Worm (Caenorhabditis elegans) whole organism, young adult: ENCODE results near the gene ZK856.11.

Experiments
- B0035.1 ChIP-seq: sonication (generic microtip); optimal IDR thresholded peaks from 2 replicates; lab custom pipeline; 2016; ENCODE audit warnings: missing genetic modification characterization, mild to moderate bottlenecking, missing compliant biosample characterization, missing genotype, missing genetic modification reagents
- B0261.1 ChIP-seq: sonication (generic microtip); optimal IDR thresholded peaks from 2 replicates; lab custom pipeline; 2016; ENCODE audit warnings: mild to moderate bottlenecking, missing genetic modification characterization, moderate library complexity, missing compliant biosample characterization
- C17E4.6 ChIP-seq: fragments of 200-800 bp; sonication (Bioruptor generic); IDR thresholded peaks from 2 replicates; pipeline ENCODE4 v1.3.6; 2022; ENCODE audit warnings: missing genetic modification reagents, missing genetic modification characterization, missing compliant biosample characterization
- F10E7.11 ChIP-seq: sonication (generic microtip); optimal IDR thresholded peaks from 2 replicates; lab custom pipeline; 2017; ENCODE audit warnings: mild to moderate bottlenecking, missing genetic modification characterization, moderate library complexity, missing compliant biosample characterization
- F23B12.7 ChIP-seq: sonication (generic microtip); optimal IDR thresholded peaks from 2 replicates; lab custom pipeline; 2017; ENCODE audit warnings: missing genetic modification characterization, mild to moderate bottlenecking, missing compliant biosample characterization, antibody characterized with exemption, moderate library complexity; ENCODE audit not compliant: insufficient read depth
- F55B11.4 ChIP-seq: sonication (generic microtip); optimal IDR thresholded peaks from 2 replicates; lab custom pipeline; 2016; ENCODE audit warnings: missing compliant biosample characterization, missing genetic modification characterization, borderline replicate concordance; ENCODE audit not compliant: insufficient read depth
- F57C9.4 ChIP-seq: sonication (generic microtip); optimal IDR thresholded peaks from 2 replicates; lab custom pipeline; 2017; ENCODE audit warnings: mild to moderate bottlenecking, missing genetic modification characterization, missing compliant biosample characterization
- T26A5.8 ChIP-seq: sonication (generic microtip); optimal IDR thresholded peaks from 2 replicates; lab custom pipeline; 2016; ENCODE audit warnings: missing genetic modification characterization, missing compliant biosample characterization
- Y53F4B.3 ChIP-seq: fragments of 200-800 bp; sonication (Bioruptor generic); IDR thresholded peaks from 2 replicates; pipeline ENCODE4 v1.3.6; 2022; ENCODE audit warnings: missing genetic modification reagents, missing genetic modification characterization, missing compliant biosample characterization
- Y56A3A.18 ChIP-seq: fragments of 200-800 bp; sonication (Bioruptor generic); IDR thresholded peaks from 2 replicates; pipeline ENCODE4 v1.3.6; 2022; ENCODE audit warnings: missing genetic modification reagents, missing genetic modification characterization, missing compliant biosample characterization
- aptf-3 ChIP-seq: fragments of 200-800 bp; sonication (Bioruptor generic); IDR thresholded peaks from 2 replicates; pipeline ENCODE4 v1.3.6; 2022; ENCODE audit warnings: missing genetic modification characterization, missing compliant biosample characterization
- athp-1 ChIP-seq: sonication (generic microtip); optimal IDR thresholded peaks from 2 replicates; lab custom pipeline; 2017; ENCODE audit warnings: mild to moderate bottlenecking, missing genetic modification characterization, missing compliant biosample characterization
- bed-1 ChIP-seq: fragments of 200-800 bp; sonication (Bioruptor generic); IDR thresholded peaks from 2 replicates; pipeline ENCODE4 v1.3.6; 2022; ENCODE audit warnings: missing genetic modification reagents, missing genetic modification characterization, missing compliant biosample characterization
- ccch-3 ChIP-seq: fragments of 200-800 bp; sonication (Bioruptor generic); optimal IDR thresholded peaks from 2 replicates; lab custom pipeline; 2018; ENCODE audit warnings: mild to moderate bottlenecking, missing genetic modification characterization, missing compliant biosample characterization
- cebp-2 ChIP-seq: fragments of 200-800 bp; sonication (Bioruptor generic); IDR thresholded peaks from 2 replicates; pipeline ENCODE4 v1.3.6; 2022; ENCODE audit warnings: missing genetic modification characterization, missing compliant biosample characterization
- ceh-27 ChIP-seq: fragments of 200-800 bp; sonication (Bioruptor generic); optimal IDR thresholded peaks from 2 replicates; lab custom pipeline; 2018; ENCODE audit warnings: mild to moderate bottlenecking, missing genetic modification characterization, moderate library complexity, missing compliant biosample characterization
- ceh-91 ChIP-seq: fragments of 200-800 bp; sonication (Bioruptor generic); IDR thresholded peaks from 2 replicates; pipeline ENCODE4 v1.3.6; 2022; ENCODE audit warnings: missing genetic modification reagents, missing genetic modification characterization, missing compliant biosample characterization
- dpff-1 ChIP-seq: sonication (generic microtip); optimal IDR thresholded peaks from 2 replicates; lab custom pipeline; 2017; ENCODE audit warnings: mild to moderate bottlenecking, missing genetic modification characterization, missing compliant biosample characterization
- ekl-4 ChIP-seq: fragments of 200-800 bp; sonication (Bioruptor generic); IDR thresholded peaks from 2 replicates; pipeline ENCODE4 v1.3.6; 2022; ENCODE audit warnings: missing genetic modification reagents, missing genetic modification characterization, missing compliant biosample characterization
- hlh-12 ChIP-seq: sonication (generic microtip); optimal IDR thresholded peaks from 2 replicates; lab custom pipeline; 2016; ENCODE audit warnings: missing genetic modification characterization, missing compliant biosample characterization
- hlh-26 ChIP-seq: fragments of 200-800 bp; sonication (Bioruptor generic); conservative IDR thresholded peaks from 2 replicates; pipeline ENCODE4 v1.3.6; 2022; ENCODE audit warnings: missing genetic modification reagents, missing genetic modification characterization, missing compliant biosample characterization
- hmg-20 ChIP-seq: fragments of 200-800 bp; sonication (Bioruptor generic); IDR thresholded peaks from 2 replicates; pipeline ENCODE4 v1.3.6; 2022; ENCODE audit warnings: missing genetic modification reagents, missing genetic modification characterization, missing compliant biosample characterization
- hsf-1 ChIP-seq: fragments of 200-800 bp; sonication (Bioruptor generic); IDR thresholded peaks from 2 replicates; pipeline ENCODE4 v1.3.6; 2022; ENCODE audit warnings: missing genetic modification reagents, missing genetic modification characterization, missing compliant biosample characterization
- lag-1 ChIP-seq: fragments of 200-800 bp; sonication (Bioruptor generic); IDR thresholded peaks from 2 replicates; pipeline ENCODE4 v1.3.6; 2022; ENCODE audit warnings: missing genetic modification reagents, missing genetic modification characterization, missing compliant biosample characterization
- lin-26 ChIP-seq: fragments of 200-800 bp; sonication (Bioruptor generic); IDR thresholded peaks from 2 replicates; pipeline ENCODE4 v1.3.6; 2022; ENCODE audit warnings: missing genetic modification reagents, missing genetic modification characterization, missing compliant biosample characterization
- lin-35 ChIP-seq, 3 experiments: fragments of 150-350 bp in 2 of 3; sonication (generic microtip) in 1 of 3; optimal IDR thresholded peaks; 2 replicates each; lab custom pipeline; 2014 to 2018; ENCODE audit warnings: missing biosample characterization in 3 of 3, missing genetic modification characterization in 3 of 3, missing genetic modification reagents in 3 of 3
- madf-8 ChIP-seq: fragments of 200-800 bp; sonication (Bioruptor generic); conservative IDR thresholded peaks from 2 replicates; pipeline ENCODE4 v1.3.6; 2022; ENCODE audit warnings: missing genetic modification reagents, missing genetic modification characterization, missing compliant biosample characterization
- mcd-1 ChIP-seq: fragments of 200-800 bp; sonication (Bioruptor generic); IDR thresholded peaks from 2 replicates; pipeline ENCODE4 v1.3.6; 2022; ENCODE audit warnings: missing genetic modification reagents, missing genetic modification characterization, missing compliant biosample characterization
- mes-4 ChIP-seq: sonication (generic microtip); optimal IDR thresholded peaks from 2 replicates; lab custom pipeline; 2016; ENCODE audit warnings: missing genotype, missing genetic modification characterization, missing compliant biosample characterization
- nhr-80 ChIP-seq: sonication (generic microtip); optimal IDR thresholded peaks from 2 replicates; lab custom pipeline; 2016; ENCODE audit warnings: missing genetic modification characterization, missing compliant biosample characterization
- pbrm-1 ChIP-seq: fragments of 200-800 bp; sonication (Bioruptor generic); IDR thresholded peaks from 2 replicates; pipeline ENCODE4 v1.3.6; 2022; ENCODE audit warnings: missing genetic modification reagents, missing genetic modification characterization, missing compliant biosample characterization
- somi-1 ChIP-seq: fragments of 200-800 bp; sonication (Bioruptor generic); optimal IDR thresholded peaks from 2 replicates; lab custom pipeline; 2018; ENCODE audit warnings: mild to moderate bottlenecking, missing genetic modification characterization, missing compliant biosample characterization
- xnd-1 ChIP-seq: sonication (generic microtip); optimal IDR thresholded peaks from 2 replicates; lab custom pipeline; 2016; ENCODE audit warnings: missing genotype, missing genetic modification reagents, missing genetic modification characterization, missing compliant biosample characterization
- ztf-18 ChIP-seq: sonication (generic microtip); optimal IDR thresholded peaks from 2 replicates; lab custom pipeline; 2016; ENCODE audit warnings: missing genotype, mild to moderate bottlenecking, missing genetic modification characterization, missing compliant biosample characterization
- ztf-25 ChIP-seq: fragments of 200-800 bp; sonication (Bioruptor generic); IDR thresholded peaks from 2 replicates; pipeline ENCODE4 v1.3.6; 2022; ENCODE audit warnings: missing genetic modification reagents, missing genetic modification characterization, missing compliant biosample characterization

The ZK856.11 gene

DNA sequence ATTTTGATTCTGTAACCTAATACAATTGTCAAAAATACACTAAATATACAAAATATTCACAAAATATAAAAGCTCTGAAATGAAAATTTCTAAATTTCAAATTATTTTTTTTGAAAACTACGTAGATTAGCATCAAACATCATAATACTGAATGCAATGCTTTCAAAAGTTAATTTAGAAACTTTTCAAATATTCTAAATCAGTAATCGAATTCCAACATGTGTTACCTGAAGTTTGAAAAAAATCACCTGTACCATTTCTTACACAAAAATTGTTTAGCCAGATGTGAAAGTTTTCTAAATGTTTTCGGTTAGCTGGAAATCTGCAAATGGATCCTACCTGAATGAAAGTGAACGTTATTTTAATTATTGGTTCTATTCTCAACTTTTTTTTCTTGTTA is 17.3 kb upstream of the ZK856.11 start, which contains the start of gene C12D8.20:
C12D8.20 (plus strand) TSS at position 301 of the 400 bp plus-strand sequence.
- no peak for TF ChIP-seq B0261.1 (tag; lab: Kevin White, UChicago)
- no peak for TF ChIP-seq C17E4.6
- TF ChIP-seq athp-1: no peak
- no peak for TF ChIP-seq hsf-1 (GFP tag; lab: Robert Waterston, UW)

DNA sequence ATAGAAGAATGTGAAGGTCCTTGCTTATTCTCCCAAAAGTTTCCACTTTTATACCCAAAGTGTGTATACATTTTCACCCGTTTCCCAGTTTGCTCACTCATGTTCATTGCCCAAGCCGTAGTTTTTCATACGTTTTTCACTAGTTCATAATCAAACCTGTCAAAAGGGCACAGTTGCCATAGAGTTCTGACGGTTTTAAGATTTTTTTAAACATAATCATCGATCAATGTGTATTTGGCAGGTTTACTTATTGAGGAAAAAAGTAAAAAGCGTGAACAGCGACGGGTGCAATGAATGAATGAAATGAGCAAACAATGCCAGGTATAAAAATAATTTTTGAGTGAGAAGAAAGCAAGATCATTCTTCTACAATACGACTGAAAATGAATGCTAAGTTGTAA is 16.6 kb upstream of the ZK856.11 start, which contains the start of the genes fipr-5 and fipr-9:
fipr-5 (minus strand) TSS at position 101 of the 400 bp plus-strand sequence.
fipr-9 (plus strand) TSS at position 346 of the 400 bp plus-strand sequence.
- no peak for TF ChIP-seq madf-8
- no peak for TF ChIP-seq F23B12.7
- no peak for TF ChIP-seq ekl-4 (GFP tag; lab: Robert Waterston, UW)
- TF ChIP-seq nhr-80 (tag; lab: Kevin White, UChicago): no peak

DNA sequence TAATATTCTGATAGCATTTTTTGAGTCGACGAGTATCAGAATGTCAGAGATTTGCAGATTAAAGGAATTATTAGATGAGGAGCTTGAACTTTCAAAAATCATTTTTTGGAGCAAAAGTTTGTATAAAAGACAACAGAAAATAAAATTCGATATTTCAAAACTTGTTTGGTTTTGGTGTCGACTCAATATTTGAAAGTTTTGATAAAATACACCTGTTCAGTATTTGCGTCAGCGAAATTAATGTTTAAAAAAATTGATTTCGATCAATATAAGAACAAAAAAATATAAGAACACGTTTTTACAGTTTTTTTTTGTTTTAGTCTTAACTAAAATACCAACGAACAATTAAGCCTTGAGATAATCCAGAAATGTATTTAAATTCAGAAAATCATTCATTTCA is 15.9 kb upstream of the ZK856.11 start, which contains the start of gene C12D8.13:
C12D8.13 (minus strand) TSS at position 101 of the 400 bp plus-strand sequence.
- TF ChIP-seq aptf-3 (no peak), hmg-20 (GFP tag; lab: Robert Waterston, UW) (no peak), Y56A3A.18 (GFP tag; lab: Robert Waterston, UW) (no peak), dpff-1 (tag; lab: Kevin White, UChicago) (no peak), T26A5.8 (tag; lab: Kevin White, UChicago) (no peak), lin-26 (GFP tag; lab: Robert Waterston, UW) (no peak), xnd-1 (no peak), Y53F4B.3 (GFP tag; lab: Robert Waterston, UW) (no peak), hlh-26 (GFP tag; lab: Robert Waterston, UW) (no peak), bed-1 (GFP tag; lab: Robert Waterston, UW) (no peak), cebp-2 (GFP tag; lab: Robert Waterston, UW) (no peak), mcd-1 (no peak), F23B12.7 (no peak), pbrm-1 (no peak)

DNA sequence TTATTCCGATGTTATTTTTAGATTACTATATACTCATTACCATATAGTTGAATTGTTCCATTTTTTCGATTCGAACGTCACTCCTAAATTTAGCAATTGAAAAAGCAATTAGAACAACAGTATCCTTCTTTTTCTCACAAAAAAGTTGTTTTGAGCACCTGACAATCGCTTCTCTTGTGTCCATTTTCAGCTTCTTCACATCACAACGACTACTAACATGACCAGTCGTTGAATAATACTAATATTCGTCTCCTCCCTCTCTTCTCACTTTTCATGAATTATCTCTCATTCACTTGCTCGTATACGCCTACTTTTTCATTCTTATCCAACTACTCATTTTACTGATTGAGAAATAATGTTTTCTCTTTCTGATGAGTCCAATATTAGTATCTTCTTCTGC is 12.0 kb upstream of the ZK856.11 start, which contains the start of gene ZK856.14:
ZK856.14 (plus strand) TSS at position 301 of the 400 bp plus-strand sequence.
- no peak for TF ChIP-seq hlh-26 (GFP tag; lab: Robert Waterston, UW)
- TF ChIP-seq madf-8: no peak
- no peak for TF ChIP-seq T26A5.8 (tag; lab: Kevin White, UChicago)
- no peak for TF ChIP-seq ceh-91 (GFP tag; lab: Robert Waterston, UW)
- no peak for TF ChIP-seq F10E7.11 (tag; lab: Kevin White, UChicago)
- TF ChIP-seq lin-35 (GFP tag; optimal IDR thresholded peaks at IDR 0.05; lab: Kevin White, UChicago): no peak
- TF ChIP-seq ztf-25 (GFP tag; lab: Robert Waterston, UW): no peak
- no peak for TF ChIP-seq cebp-2 (GFP tag; lab: Robert Waterston, UW)
- TF ChIP-seq ceh-27 (GFP tag; lab: Kevin White, UChicago): no peak
- TF ChIP-seq hlh-12 (tag; lab: Kevin White, UChicago): no peak
- no peak for TF ChIP-seq mes-4 (tag; lab: Kevin White, UChicago)
- no peak for TF ChIP-seq lag-1 (GFP tag; lab: Robert Waterston, UW)
- no peak for TF ChIP-seq ztf-18 (tag; lab: Kevin White, UChicago)
- no peak for TF ChIP-seq somi-1 (GFP tag; lab: Kevin White, UChicago)
- TF ChIP-seq bed-1 (GFP tag; lab: Robert Waterston, UW): no peak
- TF ChIP-seq B0035.1: no peak
- TF ChIP-seq F55B11.4 (tag; lab: Kevin White, UChicago): no peak
- no peak for TF ChIP-seq F57C9.4
- TF ChIP-seq ccch-3 (GFP tag; lab: Kevin White, UChicago): no peak
